Worm (Caenorhabditis elegans): ENCODE data around the gene C36C9.4.

C36C9.4 gene

DNA sequence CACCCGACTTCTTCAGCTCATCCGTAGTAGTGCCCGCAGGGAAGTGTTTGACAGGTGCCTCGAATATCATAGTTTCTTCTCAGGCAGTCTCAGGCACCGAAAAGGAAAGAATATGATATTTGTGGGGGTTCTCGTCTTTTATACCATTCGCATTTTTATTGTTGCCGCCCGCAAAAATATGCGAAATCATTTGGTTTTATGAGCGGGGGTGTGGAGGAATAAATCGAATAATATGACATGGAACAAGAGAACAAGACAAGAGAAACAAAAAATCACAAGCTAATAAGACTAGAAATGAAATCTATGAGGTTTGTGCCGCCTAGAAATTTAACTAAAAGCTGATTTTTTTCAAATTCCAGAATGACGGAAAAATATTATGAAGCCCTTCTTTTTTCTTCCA, 23.6 kb upstream of the C36C9.4 start, which contains the start of gene F07G6.8:
TSS of gene F07G6.8 (minus strand) at position 101 of the 400 bp plus-strand sequence.
- TF ChIP-seq nhr-67 (tag; optimal IDR thresholded peaks at IDR 0.05) (no peak), lin-39 (tag; optimal IDR thresholded peaks at IDR 0.05) (no peak), R02D3.7 (tag; optimal IDR thresholded peaks at IDR 0.05) (no peak), tbx-2 (tag; optimal IDR thresholded peaks at IDR 0.05) (no peak), egl-27 (tag; optimal IDR thresholded peaks at IDR 0.05) (no peak), lin-15B (tag; optimal IDR thresholded peaks at IDR 0.05) (no peak), fkh-10 (GFP tag; optimal IDR thresholded peaks at IDR 0.05) (no peak), eor-1 (tag; optimal IDR thresholded peaks at IDR 0.05) (no peak)

DNA sequence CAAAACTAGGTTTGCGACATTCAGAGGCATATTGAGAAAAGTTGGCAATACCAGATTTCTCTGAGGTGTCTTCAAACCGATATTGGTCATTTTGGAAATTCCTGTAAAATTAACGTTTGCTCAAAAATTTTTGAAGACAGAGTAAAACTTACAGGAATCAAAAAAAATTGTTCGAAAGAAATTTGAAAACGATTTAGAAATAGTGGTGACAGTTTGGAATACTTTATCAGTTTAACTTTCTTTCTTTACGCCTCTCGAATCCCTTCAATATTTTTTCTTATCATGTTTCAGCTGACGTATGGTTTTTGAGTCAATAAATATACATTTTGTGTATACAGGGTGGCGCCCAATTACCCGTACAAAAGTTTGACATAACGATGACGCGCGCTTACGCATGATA, 21.7 kb upstream of the C36C9.4 start, which contains the start of gene fbxa-53:
TSS of gene fbxa-53 (minus strand) at position 101 of the 400 bp plus-strand sequence.
- TF ChIP-seq daf-12 (tag; optimal IDR thresholded peaks at IDR 0.05) (no peak), unc-62 (GFP tag; optimal IDR thresholded peaks at IDR 0.05) (no peak), nhr-25 (tag; optimal IDR thresholded peaks at IDR 0.05) (no peak), hmg-11 (tag; optimal IDR thresholded peaks at IDR 0.05) (no peak), ztf-4 (tag; optimal IDR thresholded peaks at IDR 0.05) (no peak), nhr-23 (tag; optimal IDR thresholded peaks at IDR 0.05) (no peak), elt-3 (tag; optimal IDR thresholded peaks at IDR 0.05) (no peak), unc-39 (tag; optimal IDR thresholded peaks at IDR 0.05) (no peak), pha-4 (tag; optimal IDR thresholded peaks at IDR 0.05) (no peak), fkh-10 (GFP tag; optimal IDR thresholded peaks at IDR 0.05) (no peak), lsy-12 (tag; optimal IDR thresholded peaks at IDR 0.05) (no peak), eor-1 (tag; optimal IDR thresholded peaks at IDR 0.05) (no peak), sea-2 (GFP tag; optimal IDR thresholded peaks at IDR 0.05) (no peak), R02D3.7 (tag; optimal IDR thresholded peaks at IDR 0.05) (no peak), egl-27 (tag; optimal IDR thresholded peaks at IDR 0.05) (no peak), elt-1 (tag; optimal IDR thresholded peaks at IDR 0.05) (no peak), pqm-1 (tag; optimal IDR thresholded peaks at IDR 0.05) (no peak), ceh-9 (tag; optimal IDR thresholded peaks at IDR 0.05) (no peak), lin-15B (tag; optimal IDR thresholded peaks at IDR 0.05) (no peak), mdl-1 (tag; optimal IDR thresholded peaks at IDR 0.05) (no peak)

DNA sequence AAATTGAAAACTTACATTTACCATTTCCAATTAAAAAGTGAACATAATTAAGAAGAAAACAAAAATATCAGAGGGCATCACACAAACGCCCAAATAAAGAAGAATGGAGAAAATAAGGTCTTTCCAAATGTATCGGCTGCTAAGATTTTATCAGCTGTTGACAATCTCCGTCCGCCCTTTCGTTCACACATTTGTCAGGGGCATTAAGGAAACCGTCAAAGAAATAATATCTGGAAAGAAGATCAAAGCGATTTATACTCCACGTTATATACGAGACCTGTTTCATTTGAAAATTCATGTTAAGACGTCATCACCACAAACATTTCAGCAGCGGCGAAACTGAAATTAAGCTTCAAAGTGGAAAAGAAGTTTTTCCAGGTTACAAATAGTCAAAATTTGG, 15.8 kb upstream of the C36C9.4 start, which contains the start of gene fbxa-52:
TSS of gene fbxa-52 (minus strand) at position 101 of the 400 bp plus-strand sequence.
- TF ChIP-seq ama-1 (optimal IDR thresholded peaks at IDR 0.05) (no peak), nhr-76 (tag; optimal IDR thresholded peaks at IDR 0.05) (no peak), ceh-9 (tag; optimal IDR thresholded peaks at IDR 0.05) (no peak), tbx-2 (tag; optimal IDR thresholded peaks at IDR 0.05) (no peak), skn-1 (tag; optimal IDR thresholded peaks at IDR 0.05) (no peak), unc-39 (tag; optimal IDR thresholded peaks at IDR 0.05) (no peak), ceh-16 (tag; optimal IDR thresholded peaks at IDR 0.05) (no peak)

DNA sequence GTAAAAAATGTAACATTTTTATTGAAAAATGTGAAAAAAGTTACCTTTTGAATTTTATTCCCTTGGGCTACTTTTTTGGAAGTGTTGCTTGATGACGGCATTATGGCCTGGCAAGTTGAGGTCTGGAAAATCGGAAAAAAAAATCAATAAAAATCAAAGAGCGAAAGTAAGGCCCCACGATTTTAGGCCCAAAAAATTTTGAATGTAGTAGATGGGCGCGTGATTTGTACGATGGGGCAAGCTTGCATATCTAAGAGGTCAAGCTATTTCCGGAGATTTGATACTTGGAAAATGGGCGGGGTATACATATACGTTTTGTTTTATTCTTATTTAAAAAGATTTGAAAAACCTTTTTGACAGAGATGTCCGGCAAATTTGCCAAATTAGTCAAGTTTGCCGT, 9.8 kb upstream of the C36C9.4 start, which contains the start of gene F07G6.5:
TSS of gene F07G6.5 (minus strand) at position 101 of the 400 bp plus-strand sequence.
- TF ChIP-seq ceh-9 (tag; optimal IDR thresholded peaks at IDR 0.05) (no peak), zag-1 (tag; optimal IDR thresholded peaks at IDR 0.05) (no peak), elt-3 (tag; optimal IDR thresholded peaks at IDR 0.05) (no peak), tbx-2 (tag; optimal IDR thresholded peaks at IDR 0.05) (no peak)

DNA sequence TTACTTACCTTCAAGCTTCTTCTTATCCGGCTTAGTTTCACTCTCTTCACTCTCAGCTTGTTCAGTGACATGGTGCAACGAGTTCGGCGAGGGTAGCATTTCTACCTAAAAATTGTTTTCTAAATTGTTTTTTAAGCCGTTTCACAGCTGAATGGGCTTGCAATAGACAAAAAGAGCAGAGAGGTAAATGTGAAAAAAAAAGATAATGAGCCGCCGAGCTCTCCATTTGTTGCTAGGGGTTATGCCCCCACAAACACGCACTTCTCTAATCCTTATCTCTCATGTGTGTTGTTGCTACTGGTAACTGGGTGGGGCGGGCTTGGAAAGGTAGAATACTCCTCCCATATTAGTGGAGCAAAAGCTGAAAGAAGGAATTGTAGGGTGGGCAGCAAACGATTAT, 7.1 kb upstream of the C36C9.4 start, which contains the start of gene C36C9.5:
TSS of gene C36C9.5 (minus strand) at position 101 of the 400 bp plus-strand sequence.
- TF ChIP-seq nhr-12 (tag; optimal IDR thresholded peaks at IDR 0.05) (no peak), elt-3 (tag; optimal IDR thresholded peaks at IDR 0.05) (no peak), R02D3.7 (tag; optimal IDR thresholded peaks at IDR 0.05) (no peak), nhr-43 (tag; optimal IDR thresholded peaks at IDR 0.05; ENCODE audit: poor library complexity, severe bottlenecking) (no peak), nhr-67 (tag; optimal IDR thresholded peaks at IDR 0.05) (no peak), snpc-4 (tag; optimal IDR thresholded peaks at IDR 0.05) (no peak), fkh-2 (tag; optimal IDR thresholded peaks at IDR 0.05) (no peak), egl-27 (tag; optimal IDR thresholded peaks at IDR 0.05) (no peak), ZK546.5 (tag; optimal IDR thresholded peaks at IDR 0.05) (no peak), lin-39 (tag; optimal IDR thresholded peaks at IDR 0.05) (no peak), lin-15B (tag; optimal IDR thresholded peaks at IDR 0.05) (no peak)
